Fruit fly (Drosophila melanogaster) Kc167 (cell line): ENCODE results near the gene HDAC1.

ENCODE experiments used
- Myc ChIP-seq: fragments of >200 bp; optimal IDR thresholded peaks from 2 replicates; lab custom pipeline; 2017; ENCODE audit warnings: missing external identifiers
- h ChIP-seq: fragments of >200 bp; optimal IDR thresholded peaks from 3 replicates; lab custom pipeline; 2018; ENCODE audit warnings: missing external identifiers
- psq ChIP-seq: fragments of >200 bp; optimal IDR thresholded peaks from 2 replicates; lab custom pipeline; 2017; ENCODE audit warnings: missing external identifiers
- ttk ChIP-seq: sonication (Bioruptor generic); optimal IDR thresholded peaks from 2 replicates; lab custom pipeline; 2017; ENCODE audit warnings: missing external identifiers

DNA sequence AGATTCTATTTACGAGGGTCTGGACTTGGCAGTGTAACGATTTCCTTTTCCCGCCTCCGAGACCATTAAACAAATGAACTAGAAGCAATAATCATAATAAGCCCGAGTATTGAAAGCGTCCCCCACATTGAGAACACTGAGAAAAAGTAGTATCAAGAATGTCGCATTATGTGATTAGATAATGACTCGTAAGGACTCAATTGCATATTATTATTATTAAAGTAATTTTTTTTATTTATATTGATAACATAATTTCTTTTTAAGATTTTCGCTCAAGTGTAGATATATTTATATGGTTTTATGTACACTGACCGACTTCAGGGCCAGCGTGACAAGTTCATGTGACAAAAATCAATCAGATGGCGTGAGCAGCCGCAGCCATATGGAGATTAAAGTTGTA is 23.1 kb upstream of the HDAC1 start:
- TF ChIP-seq h (lab: Kevin White, UChicago): no peak
- TF ChIP-seq psq: no peak
- TF ChIP-seq ttk: no peak
- TF ChIP-seq Myc: no peak
